Worm (Caenorhabditis elegans) whole organism, L1 larva: ENCODE results near the gene R04F11.2.

Experiments
- aha-1 ChIP-seq: fragments of 150-350 bp; optimal IDR thresholded peaks from 2 replicates; lab custom pipeline; 2014; ENCODE audit warnings: missing biosample characterization, missing genetic modification characterization
- ceh-63 ChIP-seq: fragments of 200-800 bp; sonication (Bioruptor generic); optimal IDR thresholded peaks from 2 replicates; lab custom pipeline; 2018; ENCODE audit warnings: mild to moderate bottlenecking, missing genetic modification characterization, missing compliant biosample characterization
- nhr-11 ChIP-seq: fragments of 150-350 bp; optimal IDR thresholded peaks from 2 replicates; lab custom pipeline; 2014; ENCODE audit warnings: missing biosample characterization, missing genetic modification characterization
- nhr-76 ChIP-seq: sonication (generic microtip); optimal IDR thresholded peaks from 2 replicates; lab custom pipeline; 2017; ENCODE audit warnings: missing biosample characterization, missing genetic modification characterization
- sptf-1 ChIP-seq: fragments of 150-350 bp; optimal IDR thresholded peaks from 2 replicates; lab custom pipeline; 2014; ENCODE audit warnings: missing biosample characterization, missing genetic modification characterization
- unc-62 ChIP-seq: fragments of 150-350 bp; optimal IDR thresholded peaks from 2 replicates; lab custom pipeline; 2014; ENCODE audit warnings: missing biosample characterization, missing genetic modification reagents, missing genetic modification characterization

DNA sequence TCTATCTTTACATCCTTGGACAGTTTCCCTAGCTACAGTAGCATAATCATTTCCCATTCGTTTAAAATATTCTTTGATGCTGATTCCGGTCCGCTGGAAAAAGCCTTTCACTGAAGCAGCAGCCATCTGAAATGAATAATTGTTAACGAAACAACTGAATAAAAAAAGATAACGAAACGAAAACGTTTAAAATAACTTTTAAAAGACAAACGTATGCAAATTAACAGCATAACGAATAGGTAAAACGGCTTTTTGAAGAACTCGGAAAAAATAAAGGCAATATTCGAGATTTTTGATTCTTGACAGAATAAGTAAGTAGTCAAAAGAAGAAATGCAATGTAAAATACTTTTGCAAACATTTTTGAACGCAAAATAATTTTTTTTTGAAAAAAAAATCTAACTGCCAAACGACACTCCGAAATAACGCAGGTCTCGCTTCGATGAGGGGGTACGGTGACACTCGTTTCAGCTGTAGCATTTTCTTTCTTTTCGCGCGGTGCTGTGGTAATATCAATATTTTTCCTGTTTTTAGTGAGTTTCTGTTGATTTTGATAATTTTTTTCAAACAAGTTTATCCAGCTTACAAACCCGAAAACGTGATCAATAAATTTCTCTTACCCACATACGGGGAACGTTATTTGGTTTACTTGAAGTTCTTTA is at the start of gene R04F11.2, which contains the start of gene R04F11.5:
- TF ChIP-seq nhr-11 (tag; lab: Kevin White, UChicago) (peak; percentile 34), unc-62 (GFP tag; lab: Kevin White, UChicago) (no peak), nhr-76 (no peak), ceh-63 (no peak), sptf-1 (tag; lab: Kevin White, UChicago) (no peak), aha-1 (tag; lab: Kevin White, UChicago) (no peak)
